Fruit fly (Drosophila melanogaster): Measurements from ENCODE around the gene CG5039.
A peak's percentile ranks its signal among the peaks of the same experiment; 100 is the strongest.

Gene CG5039

DNA sequence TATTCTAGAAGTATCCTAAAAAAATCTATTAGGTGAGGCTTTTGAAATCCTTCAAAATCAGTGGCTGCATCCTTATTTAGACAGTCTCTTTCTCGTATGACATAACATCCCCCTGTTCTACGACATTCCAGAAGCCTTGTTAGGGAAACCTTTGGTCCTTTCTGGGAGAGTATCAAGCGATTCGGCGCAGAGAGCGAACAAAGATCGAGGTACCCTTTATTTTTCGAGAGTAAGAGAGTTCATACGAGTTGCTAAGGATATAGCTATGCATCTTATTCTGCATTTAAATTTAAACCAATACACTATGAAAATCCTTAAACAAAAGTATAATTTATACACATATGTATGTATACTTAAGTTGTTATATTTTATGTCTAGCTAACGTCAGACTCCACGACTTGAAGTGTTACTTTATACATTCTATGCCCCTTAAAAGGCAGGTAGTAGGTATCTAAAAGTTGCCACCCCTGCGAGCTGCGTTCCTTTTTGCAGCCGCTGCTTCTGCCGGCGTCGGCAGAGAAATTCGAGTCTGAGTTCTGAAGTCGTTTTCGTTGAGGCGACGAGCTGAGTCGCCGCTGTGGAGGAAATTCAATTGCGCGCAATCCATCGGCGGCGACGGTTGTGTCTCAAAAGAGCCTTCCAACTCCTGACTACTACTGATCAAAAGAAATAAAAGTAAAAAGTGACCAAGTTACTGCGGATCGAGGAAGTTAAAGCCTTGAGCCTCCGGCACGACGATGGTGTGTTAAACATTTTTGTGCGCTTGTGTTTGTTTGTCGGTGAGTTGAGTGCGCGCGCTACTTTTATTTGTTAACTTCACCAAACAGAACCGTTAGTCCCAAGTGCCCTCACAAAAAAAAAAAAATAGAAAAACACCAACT is 40.9 kb upstream of the CG5039 start, which contains the start of gene jigr1 (continued):
- TF ChIP-seq Jarid2 (GFP tag; optimal IDR thresholded peaks at IDR 0.05): peak; percentile 34
- TF ChIP-seq CG2129 (GFP tag; IDR thresholded peaks at IDR 0.05; ENCODE audit: partially characterized antibody): no peak
- no peak for TF ChIP-seq sd (tag; optimal IDR thresholded peaks at IDR 0.05)
- peak; percentile 5 for TF ChIP-seq pnt (GFP tag; optimal IDR thresholded peaks at IDR 0.05)
- peak; percentile 13 for TF ChIP-seq Hsf (GFP tag; optimal IDR thresholded peaks at IDR 0.05)
- no peak for TF ChIP-seq Myb (GFP tag; optimal IDR thresholded peaks at IDR 0.05)
- TF ChIP-seq lola (GFP tag; optimal IDR thresholded peaks at IDR 0.05): peak in 1 of 3 experiments; percentile 77
- no peak for TF ChIP-seq toy (GFP tag; IDR thresholded peaks at IDR 0.05)
- no peak for TF ChIP-seq ham (GFP tag; IDR thresholded peaks at IDR 0.05)
- peak in 1 of 2 experiments; percentile 87 for TF ChIP-seq pan (optimal IDR thresholded peaks at IDR 0.05)
- peak in 1 of 2 experiments; percentile 81 for TF ChIP-seq pan (GFP tag; optimal IDR thresholded peaks at IDR 0.05 in 1 of 2, IDR thresholded peaks at IDR 0.05 in 1 of 2)
- no peak for TF ChIP-seq ken (GFP tag; IDR thresholded peaks at IDR 0.05)
- no peak for TF ChIP-seq Sox102F (GFP tag; optimal IDR thresholded peaks at IDR 0.05)
- no peak for TF ChIP-seq Oaz (GFP tag; IDR thresholded peaks at IDR 0.05)
- peak; percentile 1 for TF ChIP-seq ewg (GFP tag; optimal IDR thresholded peaks at IDR 0.05)
- TF ChIP-seq CG11504 (tag; optimal IDR thresholded peaks at IDR 0.05): peak; percentile 18
- TF ChIP-seq CG8290 (GFP tag; optimal IDR thresholded peaks at IDR 0.05): peak; percentile 6
- peak in 1 of 2 experiments; percentile 44 for TF ChIP-seq CG8290 (tag; optimal IDR thresholded peaks at IDR 0.05)
- TF ChIP-seq shn (GFP tag; optimal IDR thresholded peaks at IDR 0.05): no peak
- TF ChIP-seq CG11456 (GFP tag; IDR thresholded peaks at IDR 0.05): no peak
- TF ChIP-seq wor (GFP tag; IDR thresholded peaks at IDR 0.05): no peak
- TF ChIP-seq CG12071 (GFP tag; optimal IDR thresholded peaks at IDR 0.05): no peak
- TF ChIP-seq CG6254 (GFP tag; optimal IDR thresholded peaks at IDR 0.05): peak; percentile 40
- TF ChIP-seq CG6765 (GFP tag; optimal IDR thresholded peaks at IDR 0.05): no peak
- no peak for TF ChIP-seq CrebB (tag; optimal IDR thresholded peaks at IDR 0.05)
- TF ChIP-seq Hr51 (GFP tag; optimal IDR thresholded peaks at IDR 0.05): no peak
- TF ChIP-seq sr (GFP tag; IDR thresholded peaks at IDR 0.05): no peak
- TF ChIP-seq jigr1 (GFP tag; IDR thresholded peaks at IDR 0.05): no peak
- TF ChIP-seq btn (GFP tag; optimal IDR thresholded peaks at IDR 0.05): no peak
- TF ChIP-seq Hr39 (optimal IDR thresholded peaks at IDR 0.05): no peak
- no peak for TF ChIP-seq ash1 (GFP tag; optimal IDR thresholded peaks at IDR 0.05)
- no peak for TF ChIP-seq CG33213 (GFP tag; optimal IDR thresholded peaks at IDR 0.05)
- no peak for TF ChIP-seq CG3407 (GFP tag; optimal IDR thresholded peaks at IDR 0.05)
- TF ChIP-seq MTF-1 (GFP tag; optimal IDR thresholded peaks at IDR 0.05; ENCODE audit: borderline replicate concordance): no peak
- peak; percentile 68 for TF ChIP-seq Kr (GFP tag; optimal IDR thresholded peaks at IDR 0.05)
- no peak for TF ChIP-seq H2.0 (GFP tag; IDR thresholded peaks at IDR 0.05)
- no peak for TF ChIP-seq abd-A (tag; optimal IDR thresholded peaks at IDR 0.05)
- TF ChIP-seq Oli (tag; optimal IDR thresholded peaks at IDR 0.05): peak; percentile 42
- no peak for TF ChIP-seq HLHmδ (GFP tag; optimal IDR thresholded peaks at IDR 0.05)
- peak; percentile 33 for TF ChIP-seq gsb-n (tag; optimal IDR thresholded peaks at IDR 0.05)
- peak; percentile 57 for TF ChIP-seq phol (tag; optimal IDR thresholded peaks at IDR 0.05)
- TF ChIP-seq Ravus (GFP tag; IDR thresholded peaks at IDR 0.05): no peak
- TF ChIP-seq Mrtf (GFP tag; IDR thresholded peaks at IDR 0.05): no peak
- no peak for TF ChIP-seq slbo (GFP tag; IDR thresholded peaks at IDR 0.05)
- no peak for TF ChIP-seq ftz-f1 (GFP tag; optimal IDR thresholded peaks at IDR 0.05)
- TF ChIP-seq lab (GFP tag; optimal IDR thresholded peaks at IDR 0.05): no peak
- no peak for TF ChIP-seq CG1792 (GFP tag; optimal IDR thresholded peaks at IDR 0.05)
- no peak for TF ChIP-seq luna (GFP tag; optimal IDR thresholded peaks at IDR 0.05)
- no peak for TF ChIP-seq CG18619 (GFP tag; optimal IDR thresholded peaks at IDR 0.05)
- TF ChIP-seq CG13287 (GFP tag; IDR thresholded peaks at IDR 0.05; ENCODE audit: partially characterized antibody): no peak

All from whole organism, embryonic.